Worm (Caenorhabditis elegans) whole organism, early embryonic: ENCODE results near the gene hil-6.
A peak's percentile ranks its signal among the peaks of the same experiment; 100 is the strongest.

ENCODE experiments used
- B0310.2 ChIP-seq: sonication (generic microtip); optimal IDR thresholded peaks from 2 replicates; lab custom pipeline; 2016; ENCODE audit warnings: mild to moderate bottlenecking, missing genetic modification characterization, missing compliant biosample characterization
- F13C5.2 ChIP-seq: sonication (generic microtip); optimal IDR thresholded peaks from 2 replicates; lab custom pipeline; 2017; ENCODE audit warnings: mild to moderate bottlenecking, missing genetic modification characterization, inconsistent platforms, missing compliant biosample characterization
- aly-1 ChIP-seq: sonication (generic microtip); optimal IDR thresholded peaks from 2 replicates; lab custom pipeline; 2016; ENCODE audit warnings: missing genetic modification characterization, missing compliant biosample characterization
- ama-1 ChIP-seq: fragments of 150-350 bp; optimal IDR thresholded peaks from 2 replicates; lab custom pipeline; 2014
- ceh-13 ChIP-seq: fragments of 200-800 bp; sonication (Bioruptor generic); optimal IDR thresholded peaks from 2 replicates; lab custom pipeline; 2018; ENCODE audit warnings: mild to moderate bottlenecking, missing genetic modification characterization, missing compliant biosample characterization
- ceh-36 ChIP-seq: sonication (generic microtip); optimal IDR thresholded peaks from 2 replicates; lab custom pipeline; 2016; ENCODE audit warnings: missing genetic modification characterization, inconsistent platforms, missing compliant biosample characterization
- ets-7 ChIP-seq: sonication (generic microtip); optimal IDR thresholded peaks from 2 replicates; lab custom pipeline; 2016; ENCODE audit warnings: missing genotype, missing genetic modification characterization, missing compliant biosample characterization
- flt-1 ChIP-seq: fragments of 200-800 bp; sonication (Bioruptor generic); IDR thresholded peaks from 2 replicates; pipeline ENCODE4 v1.3.6; 2022; ENCODE audit warnings: missing genetic modification characterization, missing compliant biosample characterization
- hmbx-1 ChIP-seq: sonication (generic microtip); optimal IDR thresholded peaks from 2 replicates; lab custom pipeline; 2016; ENCODE audit warnings: mild to moderate bottlenecking, missing genetic modification characterization, missing compliant biosample characterization
- hmg-4 ChIP-seq: fragments of 200-800 bp; sonication (Bioruptor generic); optimal IDR thresholded peaks from 2 replicates; lab custom pipeline; 2018; ENCODE audit warnings: mild to moderate bottlenecking, missing genetic modification characterization, missing compliant biosample characterization
- hnd-1 ChIP-seq: sonication (generic microtip); optimal IDR thresholded peaks from 2 replicates; lab custom pipeline; 2016; ENCODE audit warnings: missing genetic modification characterization, missing compliant biosample characterization
- pes-1 ChIP-seq: fragments of 200-800 bp; sonication (Bioruptor generic); IDR thresholded peaks from 2 replicates; pipeline ENCODE4 v1.3.6; 2022; ENCODE audit warnings: missing genetic modification reagents, missing genetic modification characterization, missing compliant biosample characterization
- scrt-1 ChIP-seq: fragments of 200-800 bp; sonication (Bioruptor generic); IDR thresholded peaks from 2 replicates; pipeline ENCODE4 v1.3.6; 2022; ENCODE audit warnings: missing genetic modification characterization, missing compliant biosample characterization
- sea-1 ChIP-seq: fragments of 200-800 bp; sonication (Bioruptor generic); conservative IDR thresholded peaks from 2 replicates; pipeline ENCODE4 v1.3.6; 2022; ENCODE audit warnings: missing genetic modification characterization, missing compliant biosample characterization
- tbx-11 ChIP-seq: fragments of 200-800 bp; sonication (Bioruptor generic); IDR thresholded peaks from 2 replicates; pipeline ENCODE4 v1.3.6; 2022; ENCODE audit warnings: missing genetic modification characterization, missing compliant biosample characterization
- tbx-37 ChIP-seq: fragments of 200-800 bp; sonication (Bioruptor generic); conservative IDR thresholded peaks from 2 replicates; pipeline ENCODE4 v1.3.6; 2022; ENCODE audit warnings: missing genetic modification reagents, missing genetic modification characterization, missing compliant biosample characterization
- tra-4 ChIP-seq: sonication (generic microtip); optimal IDR thresholded peaks from 2 replicates; lab custom pipeline; 2017; ENCODE audit warnings: missing genetic modification characterization, missing compliant biosample characterization

hil-6 gene

DNA sequence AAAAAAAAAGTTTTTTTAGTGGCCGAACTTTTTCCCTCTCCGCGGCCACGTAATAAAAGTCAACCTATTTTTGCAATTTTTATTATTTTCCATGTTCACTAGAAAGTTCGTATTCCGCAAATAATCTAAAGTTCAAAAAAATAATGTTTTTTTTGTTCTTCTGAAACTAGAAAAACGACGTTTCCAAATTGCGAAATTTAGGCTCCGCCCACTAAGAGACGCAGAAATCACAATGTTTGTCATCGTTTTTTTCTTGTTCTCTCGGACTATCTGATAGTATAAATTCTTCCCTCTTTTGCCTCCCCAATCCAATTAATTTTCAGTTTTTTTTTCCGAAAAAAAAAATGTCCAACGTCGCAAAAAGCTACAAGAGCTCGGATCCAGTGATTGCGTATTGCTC, 26.0 kb upstream of the hil-6 start, which contains the start of gene comt-3:
comt-3 (plus strand) TSS at position 214 of the 400 bp plus-strand sequence.
- no peak for TF ChIP-seq ama-1 (lab: Kevin White, UChicago)
- no peak for TF ChIP-seq scrt-1 (GFP tag; lab: Robert Waterston, UW)
- no peak for TF ChIP-seq hnd-1
- TF ChIP-seq sea-1: no peak
- TF ChIP-seq tra-4 (tag; lab: Kevin White, UChicago): no peak
- TF ChIP-seq tbx-11 (GFP tag; lab: Robert Waterston, UW): no peak
- TF ChIP-seq F13C5.2 (tag; lab: Kevin White, UChicago): no peak
- no peak for TF ChIP-seq hmg-4 (GFP tag; lab: Kevin White, UChicago)
- no peak for TF ChIP-seq hmbx-1

DNA sequence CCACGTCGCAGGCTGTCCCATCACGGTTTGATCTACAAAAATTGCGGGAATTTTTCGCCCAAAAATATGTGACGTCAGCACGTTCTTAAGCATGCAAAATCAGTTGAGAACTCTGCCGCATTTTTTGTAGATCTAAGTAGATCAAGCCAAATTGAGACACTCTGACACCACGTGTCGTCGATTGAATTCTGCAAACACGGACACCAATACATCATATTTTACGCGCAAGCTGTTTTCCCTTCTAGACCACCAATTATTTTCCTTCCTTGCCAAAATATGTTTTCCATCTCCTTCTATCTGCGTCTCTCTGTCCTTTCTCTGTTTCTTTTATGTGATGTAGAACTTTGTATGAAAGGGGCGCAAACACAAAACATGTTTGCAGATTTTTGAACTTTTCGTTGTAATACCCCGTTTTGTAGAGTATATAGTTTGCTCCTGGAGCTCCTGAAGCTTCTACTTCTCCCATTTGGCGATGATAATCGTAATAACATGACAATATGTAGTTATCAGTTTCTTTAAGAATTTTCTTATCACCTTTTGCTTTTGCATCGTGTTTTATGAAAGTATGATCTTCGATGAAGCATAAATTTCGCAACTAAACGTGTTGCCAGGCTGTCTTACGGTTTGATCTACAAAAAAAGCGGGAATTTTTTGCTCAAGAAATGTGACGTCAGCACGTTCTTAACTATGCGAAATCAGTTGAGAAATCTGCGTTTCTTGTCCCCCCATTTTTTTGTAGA, 24.6 kb upstream of the hil-6 start:
- no peak for TF ChIP-seq hnd-1
- TF ChIP-seq hmbx-1: no peak
- TF ChIP-seq sea-1: no peak
- no peak for TF ChIP-seq aly-1
- TF ChIP-seq B0310.2: no peak
- TF ChIP-seq ceh-13: no peak
- no peak for TF ChIP-seq flt-1
- no peak for TF ChIP-seq hmg-4 (GFP tag; lab: Kevin White, UChicago)
- no peak for TF ChIP-seq tra-4 (tag; lab: Kevin White, UChicago)
- no peak for TF ChIP-seq ama-1 (lab: Kevin White, UChicago)
- TF ChIP-seq scrt-1 (GFP tag; lab: Robert Waterston, UW): no peak
- TF ChIP-seq F13C5.2 (tag; lab: Kevin White, UChicago): no peak
- no peak for TF ChIP-seq tbx-37
- TF ChIP-seq ets-7 (tag; lab: Kevin White, UChicago): no peak

DNA sequence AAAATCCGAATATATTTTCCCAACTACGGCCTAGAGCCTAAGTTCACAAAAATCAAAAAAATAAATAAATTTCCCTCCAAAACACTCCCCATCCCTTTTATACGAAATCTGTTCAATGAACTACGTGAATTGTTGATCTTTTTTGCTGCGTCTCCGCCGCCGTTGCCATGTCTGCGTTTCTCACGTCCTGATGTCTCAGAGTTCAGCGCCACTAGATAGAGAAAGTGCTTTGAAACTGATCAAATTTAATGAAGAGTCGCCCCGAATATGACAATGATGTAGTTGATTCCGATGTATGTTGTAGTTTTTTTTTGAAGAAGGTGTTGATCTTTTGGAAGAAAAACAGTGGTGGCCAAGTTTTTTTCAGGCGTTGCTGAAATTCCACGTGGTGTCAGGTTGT, 22.9 kb upstream of the hil-6 start:
- no peak for TF ChIP-seq tra-4 (tag; lab: Kevin White, UChicago)

DNA sequence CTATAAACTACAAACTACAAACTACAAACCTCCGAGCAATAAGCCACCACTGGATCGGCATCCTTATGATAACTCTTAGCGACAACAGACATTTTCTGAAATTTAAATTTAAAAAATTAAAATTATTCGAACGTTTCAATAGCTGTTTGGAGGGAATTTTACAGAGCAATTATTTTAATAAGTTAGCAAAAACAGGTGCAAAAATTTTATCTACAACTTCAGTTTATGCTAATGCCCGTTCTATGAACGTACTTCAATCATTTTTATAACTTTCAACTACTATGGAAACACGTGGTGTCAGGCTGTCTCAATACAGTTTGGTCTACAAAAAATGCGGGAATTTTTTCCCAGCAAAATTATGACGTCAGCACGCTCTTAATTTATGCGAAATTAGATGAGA, 22.2 kb upstream of the hil-6 start, which contains the start of gene comt-5:
comt-5 (minus strand) TSS at position 101 of the 400 bp plus-strand sequence.
- no peak for TF ChIP-seq pes-1 (GFP tag; lab: Robert Waterston, UW)
- TF ChIP-seq sea-1: no peak
- no peak for TF ChIP-seq ama-1 (lab: Kevin White, UChicago)
- TF ChIP-seq tbx-37: no peak

DNA sequence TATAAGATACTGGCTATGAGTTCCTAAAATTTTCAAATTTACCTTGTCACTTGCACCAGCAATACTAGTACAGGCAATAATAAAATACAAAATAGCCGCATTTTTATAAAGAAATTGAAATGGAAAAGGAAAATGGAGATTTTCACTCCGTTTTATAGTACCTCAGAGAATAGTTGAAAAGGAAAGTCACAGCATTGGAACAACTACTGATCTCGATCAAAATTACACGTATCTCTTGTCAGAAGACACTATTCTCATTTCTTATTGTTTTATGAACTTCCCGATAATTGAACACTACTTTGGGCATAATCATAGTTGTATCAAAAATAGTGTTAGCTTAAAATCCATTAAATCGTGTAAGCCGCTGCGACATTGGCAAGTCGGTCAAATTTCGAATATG, 20.2 kb upstream of the hil-6 start, which contains the start of gene Y40B10A.11:
Y40B10A.11 (minus strand) TSS at position 101 of the 400 bp plus-strand sequence.
- TF ChIP-seq B0310.2 (no peak), hnd-1 (no peak), sea-1 (no peak), ceh-13 (no peak), hmbx-1 (no peak), scrt-1 (GFP tag; lab: Robert Waterston, UW) (no peak), tbx-11 (GFP tag; lab: Robert Waterston, UW) (no peak), aly-1 (no peak), ama-1 (lab: Kevin White, UChicago) (no peak)

DNA sequence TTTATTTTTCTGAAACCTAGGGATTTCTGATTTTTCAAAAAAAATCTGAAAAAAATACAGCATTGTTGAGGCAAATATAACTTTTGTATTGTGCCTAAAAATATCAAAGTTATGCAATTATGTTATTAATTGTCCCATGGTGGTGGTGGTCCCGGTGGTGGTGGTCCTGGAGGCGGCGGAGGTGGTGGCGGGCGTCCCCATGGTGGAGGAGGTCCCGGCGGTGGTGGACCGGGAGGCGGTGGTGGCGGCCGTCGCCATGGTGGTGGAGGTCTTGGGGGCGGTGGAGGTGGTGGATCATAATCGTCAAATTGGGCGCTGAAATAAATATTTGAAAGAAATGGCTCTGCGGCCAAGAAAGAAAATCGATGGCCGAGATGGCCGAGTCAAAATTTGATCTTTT, 19.4 kb upstream of the hil-6 start:
- TF ChIP-seq B0310.2 (no peak), aly-1 (no peak), scrt-1 (GFP tag; lab: Robert Waterston, UW) (0 out of 2 replicates have a peak, but pooled peaks have one; percentile 48)

DNA sequence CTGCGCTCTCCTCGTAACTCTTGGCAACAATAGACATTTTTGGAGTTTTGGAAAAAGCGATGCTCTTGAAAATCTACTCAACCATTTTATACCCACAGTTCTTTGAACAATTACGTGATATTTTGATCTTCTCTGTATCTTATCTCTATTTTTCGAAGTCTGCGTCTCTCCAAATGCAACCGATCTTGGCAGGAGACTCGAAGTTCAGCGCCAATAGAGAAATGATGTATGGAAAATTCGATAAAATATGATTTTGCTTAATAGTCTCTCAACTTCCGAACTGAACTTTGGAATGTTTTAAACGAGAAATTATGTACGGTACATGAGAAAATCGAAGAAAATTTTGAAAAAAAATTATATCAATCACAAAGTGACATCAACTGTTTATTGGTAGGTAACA, 18.8 kb upstream of the hil-6 start, which contains the start of gene comt-4:
comt-4 (minus strand) TSS at position 50 of the 400 bp plus-strand sequence.
- TF ChIP-seq ceh-36 (tag; lab: Kevin White, UChicago) (no peak), tra-4 (tag; lab: Kevin White, UChicago) (no peak), hmbx-1 (no peak), B0310.2 (no peak), sea-1 (no peak), hnd-1 (no peak), ets-7 (tag; lab: Kevin White, UChicago) (no peak), F13C5.2 (tag; lab: Kevin White, UChicago) (no peak), ceh-13 (no peak)

DNA sequence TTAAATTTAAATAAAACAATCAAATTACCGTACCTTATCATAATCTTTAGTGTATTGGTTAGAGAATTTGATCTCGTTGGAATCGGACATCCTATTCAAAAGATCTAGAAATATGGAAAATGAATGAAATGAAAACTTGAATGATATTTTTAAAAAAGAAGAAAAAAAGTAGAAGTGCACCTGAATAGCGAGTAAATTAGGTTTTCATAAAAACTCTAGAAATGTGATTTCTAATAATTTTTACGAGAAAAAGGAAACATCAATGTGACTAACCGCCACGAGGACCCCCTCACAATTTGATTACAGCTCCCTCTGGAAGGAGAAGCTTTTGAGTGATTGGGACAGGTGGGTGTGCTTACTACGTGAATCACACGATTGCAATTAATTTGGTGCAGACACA, 14.6 kb upstream of the hil-6 start, which contains the start of gene Y40B10A.5:
Y40B10A.5 (minus strand) TSS at position 101 of the 400 bp plus-strand sequence.
- TF ChIP-seq scrt-1 (GFP tag; lab: Robert Waterston, UW) (no peak), ets-7 (tag; lab: Kevin White, UChicago) (no peak), hmg-4 (GFP tag; lab: Kevin White, UChicago) (no peak), tbx-37 (no peak), aly-1 (no peak), tbx-11 (GFP tag; lab: Robert Waterston, UW) (no peak), hnd-1 (no peak), tra-4 (tag; lab: Kevin White, UChicago) (no peak), F13C5.2 (tag; lab: Kevin White, UChicago) (no peak), flt-1 (no peak), pes-1 (GFP tag; lab: Robert Waterston, UW) (no peak), ceh-13 (no peak), ceh-36 (tag; lab: Kevin White, UChicago) (no peak), B0310.2 (no peak)

DNA sequence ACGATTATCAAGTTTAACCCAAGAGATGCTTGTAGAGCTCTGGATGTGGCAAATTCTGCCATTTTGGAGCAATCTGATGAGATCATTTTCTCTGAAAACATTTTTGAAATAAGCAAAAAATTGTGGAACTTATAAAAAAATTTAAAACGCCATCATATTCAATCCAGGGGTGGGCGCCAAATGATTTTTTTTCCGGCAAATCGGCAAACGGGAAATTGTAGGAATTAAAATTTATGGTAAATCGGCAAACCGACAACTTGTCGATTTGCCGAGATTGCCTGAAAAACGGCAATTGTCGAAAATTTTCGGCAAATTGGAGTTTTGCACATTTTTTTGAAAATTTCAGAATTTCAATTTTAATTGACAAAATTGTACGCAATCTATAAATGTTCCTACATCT, 4.2 kb upstream of the hil-6 start, which contains the start of gene srab-23:
srab-23 (minus strand) TSS at position 101 of the 400 bp plus-strand sequence.
- TF ChIP-seq F13C5.2 (tag; lab: Kevin White, UChicago): no peak
- no peak for TF ChIP-seq ama-1 (lab: Kevin White, UChicago)
- no peak for TF ChIP-seq hnd-1
- no peak for TF ChIP-seq ceh-13
- TF ChIP-seq sea-1: no peak
- no peak for TF ChIP-seq tra-4 (tag; lab: Kevin White, UChicago)
- TF ChIP-seq hmg-4 (GFP tag; lab: Kevin White, UChicago): no peak
- TF ChIP-seq tbx-11 (GFP tag; lab: Robert Waterston, UW): no peak
- TF ChIP-seq flt-1: no peak
- TF ChIP-seq ceh-36 (tag; lab: Kevin White, UChicago): no peak
- TF ChIP-seq tbx-37: no peak
- no peak for TF ChIP-seq aly-1
- no peak for TF ChIP-seq scrt-1 (GFP tag; lab: Robert Waterston, UW)
- no peak for TF ChIP-seq B0310.2
- no peak for TF ChIP-seq pes-1 (GFP tag; lab: Robert Waterston, UW)
- no peak for TF ChIP-seq hmbx-1
- no peak for TF ChIP-seq ets-7 (tag; lab: Kevin White, UChicago)
